Fruit fly (Drosophila melanogaster): ENCODE results near the gene CG14947.

CG14947 gene

DNA sequence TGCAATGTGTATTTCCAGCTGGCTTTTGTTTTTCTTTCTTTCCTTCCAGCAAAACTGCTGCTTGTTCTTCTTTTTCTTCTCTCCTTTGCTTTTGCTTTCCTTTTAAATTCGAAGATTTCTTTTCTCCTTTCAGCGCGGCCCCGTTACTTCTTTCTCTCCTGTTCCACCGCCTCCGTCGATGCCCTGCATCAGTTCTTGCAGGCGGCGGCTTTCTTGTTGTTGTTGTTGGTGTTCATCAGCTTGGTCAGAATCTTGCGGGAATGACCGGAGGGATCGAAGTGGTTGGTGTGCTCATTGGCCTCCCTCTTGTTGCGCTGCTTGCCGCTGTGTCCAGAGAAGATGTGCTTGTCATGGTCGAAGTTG lies 30.3 kb upstream of the CG14947 start:
- TF ChIP-seq Mio (GFP tag; optimal IDR thresholded peaks at IDR 0.05) (no peak), br (GFP tag; optimal IDR thresholded peaks at IDR 0.05) (no peak), pan (optimal IDR thresholded peaks at IDR 0.05) (no peak), Dfd (GFP tag; optimal IDR thresholded peaks at IDR 0.05) (no peak), OdsH (GFP tag; optimal IDR thresholded peaks at IDR 0.05) (no peak), fru (GFP tag; optimal IDR thresholded peaks at IDR 0.05) (no peak), jim (GFP tag; optimal IDR thresholded peaks at IDR 0.05) (no peak), dsf (GFP tag; optimal IDR thresholded peaks at IDR 0.05; ENCODE audit: borderline replicate concordance) (no peak), sv (GFP tag; optimal IDR thresholded peaks at IDR 0.05) (no peak), Hnf4 (GFP tag; optimal IDR thresholded peaks at IDR 0.05) (no peak), HLH106 (tag; optimal IDR thresholded peaks at IDR 0.05) (no peak), dmrt93B (GFP tag; optimal IDR thresholded peaks at IDR 0.05) (no peak), woc (GFP tag; optimal IDR thresholded peaks at IDR 0.05) (no peak), Rel (GFP tag; optimal IDR thresholded peaks at IDR 0.05) (no peak), Rel (tag; optimal IDR thresholded peaks at IDR 0.05) (no peak), ey (GFP tag; optimal IDR thresholded peaks at IDR 0.05) (no peak), N (GFP tag; optimal IDR thresholded peaks at IDR 0.05) (no peak), brk (GFP tag; optimal IDR thresholded peaks at IDR 0.05) (no peak), Hr83 (GFP tag; optimal IDR thresholded peaks at IDR 0.05; ENCODE audit: poor library complexity, severe bottlenecking) (no peak), Vsx2 (GFP tag; optimal IDR thresholded peaks at IDR 0.05; ENCODE audit: partially characterized antibody) (peak; percentile 18), lola (GFP tag; optimal IDR thresholded peaks at IDR 0.05) (peak; percentile 59), psq (GFP tag; optimal IDR thresholded peaks at IDR 0.05) (peak; percentile 95)

DNA sequence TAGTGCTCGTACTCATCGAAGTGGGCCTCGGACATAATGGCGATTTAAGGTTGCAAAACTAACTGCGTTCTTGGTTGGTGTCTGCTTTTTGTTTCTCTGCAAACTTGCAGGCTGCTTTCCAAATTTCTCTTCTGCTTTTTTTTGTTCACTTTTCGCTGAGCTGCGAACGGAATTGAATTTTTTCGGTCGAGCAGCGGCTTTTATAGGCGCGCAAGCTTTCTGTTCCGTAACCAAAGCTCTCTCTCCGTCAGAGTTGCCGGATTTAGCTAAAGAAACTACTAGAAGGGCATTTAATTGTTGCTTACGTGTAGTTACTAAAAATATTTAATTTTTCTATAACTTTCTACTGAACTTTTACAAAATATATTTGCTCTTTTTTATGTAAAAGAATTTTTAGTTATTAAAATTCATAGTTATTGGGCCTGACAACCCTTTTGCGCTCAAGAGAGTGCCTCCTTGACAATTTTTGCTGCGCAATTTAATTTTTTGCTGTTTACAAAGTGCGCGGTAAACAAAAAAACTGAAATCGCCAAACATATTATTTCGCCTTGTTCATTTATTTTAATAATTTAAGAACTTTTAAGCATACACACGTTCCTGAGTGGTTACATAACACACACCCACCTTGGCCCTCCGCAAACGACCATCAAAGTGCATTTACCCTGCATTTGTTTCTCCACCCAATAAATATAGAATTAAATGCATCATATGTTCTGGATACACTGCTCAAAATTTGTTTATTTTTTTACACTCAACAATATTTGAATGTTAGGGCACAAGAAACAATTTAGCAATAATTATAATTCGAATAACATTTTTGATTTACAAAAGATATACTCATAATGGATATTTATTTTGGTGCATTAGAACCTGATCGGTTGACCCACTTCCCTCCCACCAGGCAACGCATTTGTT lies 29.7 kb upstream of the CG14947 start, which contains the start of gene CG6770:
CG6770 (minus strand) TSS at position 178 of the 915 bp plus-strand sequence.
- TF ChIP-seq Hr83 (GFP tag; optimal IDR thresholded peaks at IDR 0.05; ENCODE audit: poor library complexity, severe bottlenecking) (peak; percentile 42), sv (GFP tag; optimal IDR thresholded peaks at IDR 0.05) (peak; percentile 45), CG9705 (GFP tag; optimal IDR thresholded peaks at IDR 0.05) (peak; percentile 81), Vsx2 (GFP tag; optimal IDR thresholded peaks at IDR 0.05; ENCODE audit: partially characterized antibody) (peak; percentile 24), N (GFP tag; optimal IDR thresholded peaks at IDR 0.05) (no peak), dl (GFP tag; optimal IDR thresholded peaks at IDR 0.05; ENCODE audit: insufficient read depth in 1 of 2, partially characterized antibody in 2 of 2) (no peak), Mio (GFP tag; optimal IDR thresholded peaks at IDR 0.05) (peak; percentile 31), Jra (GFP tag; optimal IDR thresholded peaks at IDR 0.05) (peak; percentile 66), usp (GFP tag; optimal IDR thresholded peaks at IDR 0.05) (no peak), ey (GFP tag; optimal IDR thresholded peaks at IDR 0.05) (peak; percentile 82), Hr78 (GFP tag; optimal IDR thresholded peaks at IDR 0.05) (no peak), br (GFP tag; optimal IDR thresholded peaks at IDR 0.05) (peak; percentile 87), HLH106 (tag; optimal IDR thresholded peaks at IDR 0.05) (peak; percentile 93), h (GFP tag; optimal IDR thresholded peaks at IDR 0.05) (peak; percentile 91), foxo (GFP tag; optimal IDR thresholded peaks at IDR 0.05) (peak; percentile 73 to 89), rgr (GFP tag; optimal IDR thresholded peaks at IDR 0.05) (peak; percentile 90), tai (GFP tag; optimal IDR thresholded peaks at IDR 0.05) (peak; percentile 76), Abd-B (GFP tag; optimal IDR thresholded peaks at IDR 0.05) (no peak), OdsH (GFP tag; optimal IDR thresholded peaks at IDR 0.05) (peak; percentile 85), lola (GFP tag; optimal IDR thresholded peaks at IDR 0.05) (no peak), Rel (GFP tag; optimal IDR thresholded peaks at IDR 0.05) (peak; percentile 70), Rel (tag; optimal IDR thresholded peaks at IDR 0.05) (peak; percentile 84), psq (GFP tag; optimal IDR thresholded peaks at IDR 0.05) (peak; percentile 61), woc (GFP tag; optimal IDR thresholded peaks at IDR 0.05) (peak; percentile 77), dmrt93B (GFP tag; optimal IDR thresholded peaks at IDR 0.05) (peak; percentile 71), sage (GFP tag; optimal IDR thresholded peaks at IDR 0.05) (peak; percentile 89), jim (GFP tag; optimal IDR thresholded peaks at IDR 0.05) (peak; percentile 76), fru (GFP tag; optimal IDR thresholded peaks at IDR 0.05) (peak; percentile 81), CG32264 (GFP tag; optimal IDR thresholded peaks at IDR 0.05) (no peak), pan (optimal IDR thresholded peaks at IDR 0.05) (no peak), dsf (GFP tag; optimal IDR thresholded peaks at IDR 0.05; ENCODE audit: borderline replicate concordance) (peak; percentile 54), GATAd (GFP tag; optimal IDR thresholded peaks at IDR 0.05) (no peak), Dif (GFP tag; optimal IDR thresholded peaks at IDR 0.05; ENCODE audit: partially characterized antibody) (no peak), Myc (optimal IDR thresholded peaks at IDR 0.05) (no peak), Sp1 (GFP tag; optimal IDR thresholded peaks at IDR 0.05) (peak; percentile 95), CrebA (GFP tag; optimal IDR thresholded peaks at IDR 0.05; ENCODE audit: borderline replicate concordance) (peak; percentile 90), Dfd (GFP tag; optimal IDR thresholded peaks at IDR 0.05) (no peak), brk (GFP tag; optimal IDR thresholded peaks at IDR 0.05) (peak; percentile 79), Hnf4 (GFP tag; optimal IDR thresholded peaks at IDR 0.05) (peak; percentile 71)
